Worm (Caenorhabditis elegans) whole organism, L2 larva: ENCODE results near the gene gstk-1.

Source experiments
- C34F6.9 ChIP-seq: fragments of 150-350 bp; optimal IDR thresholded peaks from 2 replicates; lab custom pipeline; 2014; ENCODE audit warnings: missing biosample characterization, missing genetic modification characterization
- F13H6.1 ChIP-seq: sonication (generic microtip); optimal IDR thresholded peaks from 2 replicates; lab custom pipeline; 2016; ENCODE audit warnings: missing genetic modification characterization, missing compliant biosample characterization
- R02D3.7 ChIP-seq: fragments of 150-350 bp; optimal IDR thresholded peaks from 2 replicates; lab custom pipeline; 2014; ENCODE audit warnings: missing biosample characterization, missing genetic modification characterization
- ZK546.5 ChIP-seq: sonication (generic microtip); optimal IDR thresholded peaks from 2 replicates; lab custom pipeline; 2017; ENCODE audit warnings: missing biosample characterization, missing genetic modification characterization
- alr-1 ChIP-seq: fragments of 150-350 bp; optimal IDR thresholded peaks from 2 replicates; lab custom pipeline; 2014; ENCODE audit warnings: missing biosample characterization, missing genetic modification characterization
- aly-2 ChIP-seq: fragments of 150-350 bp; optimal IDR thresholded peaks from 2 replicates; lab custom pipeline; 2014; ENCODE audit warnings: missing biosample characterization, missing genetic modification characterization
- ama-1 ChIP-seq: fragments of 150-350 bp; optimal IDR thresholded peaks from 2 replicates; lab custom pipeline; 2018; ENCODE audit warnings: inconsistent platforms
- blmp-1 ChIP-seq: sonication (generic microtip); optimal IDR thresholded peaks from 2 replicates; lab custom pipeline; 2017; ENCODE audit warnings: missing genetic modification characterization, mild to moderate bottlenecking, missing compliant biosample characterization, antibody characterized with exemption, moderate library complexity; ENCODE audit not compliant: insufficient read depth
- ceh-16 ChIP-seq: fragments of 150-350 bp; optimal IDR thresholded peaks from 2 replicates; lab custom pipeline; 2014; ENCODE audit warnings: missing biosample characterization, missing genetic modification characterization
- ceh-82 ChIP-seq: fragments of 150-350 bp; optimal IDR thresholded peaks from 2 replicates; lab custom pipeline; 2014; ENCODE audit warnings: missing biosample characterization, missing genetic modification characterization
- crh-2 ChIP-seq: sonication (generic microtip); optimal IDR thresholded peaks from 2 replicates; lab custom pipeline; 2017; ENCODE audit warnings: missing biosample characterization, missing genetic modification characterization
- egl-27 ChIP-seq: sonication (generic microtip); optimal IDR thresholded peaks from 3 replicates; lab custom pipeline; 2017; ENCODE audit warnings: missing biosample characterization, missing genetic modification reagents, missing genetic modification characterization
- elt-1 ChIP-seq: fragments of 150-350 bp; optimal IDR thresholded peaks from 2 replicates; lab custom pipeline; 2014; ENCODE audit warnings: missing biosample characterization, missing genetic modification characterization
- elt-3 ChIP-seq: sonication (generic microtip); optimal IDR thresholded peaks from 2 replicates; lab custom pipeline; 2017; ENCODE audit warnings: missing biosample characterization, missing genetic modification characterization
- fos-1 ChIP-seq: fragments of 150-350 bp; optimal IDR thresholded peaks from 2 replicates; lab custom pipeline; 2014; ENCODE audit warnings: missing biosample characterization, missing genetic modification characterization
- gmeb-1 ChIP-seq: fragments of 150-350 bp; optimal IDR thresholded peaks from 2 replicates; lab custom pipeline; 2014; ENCODE audit warnings: missing biosample characterization, missing genetic modification characterization
- lin-11 ChIP-seq: fragments of 150-350 bp; sonication (generic microtip); optimal IDR thresholded peaks from 2 replicates; lab custom pipeline; 2014; ENCODE audit warnings: missing biosample characterization, missing genetic modification characterization, inconsistent platforms, mixed read lengths
- lin-13 ChIP-seq: fragments of 150-350 bp; optimal IDR thresholded peaks from 2 replicates; lab custom pipeline; 2014; ENCODE audit warnings: missing biosample characterization, missing genetic modification reagents, missing genetic modification characterization
- lsy-2 ChIP-seq, 2 experiments: fragments of 150-350 bp in 1 of 2; sonication (generic microtip) in 1 of 2; optimal IDR thresholded peaks; 2 replicates each; lab custom pipeline; 2014 to 2017; ENCODE audit warnings: missing biosample characterization in 2 of 2, missing genetic modification characterization in 2 of 2
- mbf-1 ChIP-seq: sonication (generic microtip); optimal IDR thresholded peaks from 2 replicates; lab custom pipeline; 2017; ENCODE audit warnings: missing biosample characterization, missing genetic modification characterization
- mdl-1 ChIP-seq, 2 experiments: fragments of 150-350 bp in 1 of 2; sonication (generic microtip) in 1 of 2; optimal IDR thresholded peaks; 2 replicates each; lab custom pipeline; 2017; ENCODE audit warnings: missing biosample characterization in 2 of 2, missing genetic modification characterization in 2 of 2
- nhr-12 ChIP-seq: fragments of 150-350 bp; optimal IDR thresholded peaks from 2 replicates; lab custom pipeline; 2014; ENCODE audit warnings: missing biosample characterization, missing genetic modification characterization
- nhr-129 ChIP-seq: fragments of 150-350 bp; optimal IDR thresholded peaks from 2 replicates; lab custom pipeline; 2014; ENCODE audit warnings: missing biosample characterization, missing genetic modification characterization
- nhr-21 ChIP-seq: fragments of 150-350 bp; optimal IDR thresholded peaks from 2 replicates; lab custom pipeline; 2014; ENCODE audit warnings: missing biosample characterization, missing genetic modification characterization
- nhr-23 ChIP-seq: fragments of 150-350 bp; optimal IDR thresholded peaks from 2 replicates; lab custom pipeline; 2014; ENCODE audit warnings: missing biosample characterization, missing genetic modification reagents, missing genetic modification characterization
- nhr-237 ChIP-seq: fragments of 150-350 bp; optimal IDR thresholded peaks from 2 replicates; lab custom pipeline; 2014; ENCODE audit warnings: missing biosample characterization, missing genetic modification characterization
- nhr-25 ChIP-seq: fragments of 150-350 bp; sonication (generic microtip); optimal IDR thresholded peaks from 3 replicates; lab custom pipeline; 2014; ENCODE audit warnings: missing biosample characterization, missing genetic modification characterization
- nhr-6 ChIP-seq: fragments of 150-350 bp; optimal IDR thresholded peaks from 2 replicates; lab custom pipeline; 2014; ENCODE audit warnings: missing biosample characterization, missing genetic modification characterization
- nhr-77 ChIP-seq: fragments of 150-350 bp; optimal IDR thresholded peaks from 2 replicates; lab custom pipeline; 2014; ENCODE audit warnings: missing biosample characterization, missing genetic modification characterization
- peb-1 ChIP-seq: fragments of 150-350 bp; optimal IDR thresholded peaks from 2 replicates; lab custom pipeline; 2014; ENCODE audit warnings: missing biosample characterization, missing genetic modification characterization
- sem-4 ChIP-seq: fragments of 150-350 bp; optimal IDR thresholded peaks from 2 replicates; lab custom pipeline; 2014; ENCODE audit warnings: missing biosample characterization, missing genetic modification reagents, missing genetic modification characterization
- sma-3 ChIP-seq: sonication (generic microtip); optimal IDR thresholded peaks from 2 replicates; lab custom pipeline; 2016; ENCODE audit warnings: missing genetic modification reagents, missing genetic modification characterization, missing compliant biosample characterization
- sma-9 ChIP-seq, 2 experiments: fragments of 150-350 bp in 1 of 2; sonication (generic microtip) in 1 of 2; optimal IDR thresholded peaks; 2 replicates each; lab custom pipeline; 2014 to 2016; ENCODE audit warnings: missing genetic modification characterization in 2 of 2, mild to moderate bottlenecking in 1 of 2, missing biosample characterization in 1 of 2, missing compliant biosample characterization in 1 of 2, missing genetic modification reagents in 1 of 2, moderate library complexity in 1 of 2
- snpc-4 ChIP-seq: fragments of 150-350 bp; optimal IDR thresholded peaks from 2 replicates; lab custom pipeline; 2014; ENCODE audit warnings: missing biosample characterization, missing genetic modification characterization
- unc-55 ChIP-seq: fragments of 150-350 bp; sonication (generic microtip); optimal IDR thresholded peaks from 3 replicates; lab custom pipeline; 2014; ENCODE audit warnings: missing biosample characterization, missing genetic modification reagents, missing genetic modification characterization
- unc-62 ChIP-seq: fragments of 150-350 bp; optimal IDR thresholded peaks from 2 replicates; lab custom pipeline; 2014; ENCODE audit warnings: missing biosample characterization, missing genetic modification reagents, missing genetic modification characterization
- zag-1 ChIP-seq: fragments of 150-350 bp; optimal IDR thresholded peaks from 2 replicates; lab custom pipeline; 2014; ENCODE audit warnings: missing biosample characterization, missing genetic modification characterization
- ztf-4 ChIP-seq: fragments of 150-350 bp; optimal IDR thresholded peaks from 2 replicates; lab custom pipeline; 2014; ENCODE audit warnings: missing biosample characterization, missing genetic modification characterization

Gene gstk-1

ce11 chrII:9646122-9646555 lies 10.4 kb upstream of the gstk-1 start (continued):
- no peak for TF ChIP-seq peb-1
- peak; percentile 79 for TF ChIP-seq crh-2 (tag; lab: Kevin White, UChicago)
- TF ChIP-seq nhr-12 (tag; lab: Kevin White, UChicago), result no peak
- peak; percentile 78 for TF ChIP-seq blmp-1 (tag; lab: Kevin White, UChicago)
- TF ChIP-seq ceh-16 (tag; lab: Kevin White, UChicago), result peak; percentile 35
- TF ChIP-seq zag-1 (tag; lab: Kevin White, UChicago), result no peak
- TF ChIP-seq lin-13 (GFP tag; lab: Kevin White, UChicago), result peak; percentile 45
- TF ChIP-seq aly-2 (tag; lab: Kevin White, UChicago), result no peak
- TF ChIP-seq nhr-23 (tag; lab: Kevin White, UChicago), result no peak
- no peak for TF ChIP-seq nhr-237 (tag; lab: Kevin White, UChicago)
- peak; percentile 12 for TF ChIP-seq nhr-6 (tag; lab: Kevin White, UChicago)
- TF ChIP-seq elt-3 (tag; lab: Kevin White, UChicago), result no peak

DNA sequence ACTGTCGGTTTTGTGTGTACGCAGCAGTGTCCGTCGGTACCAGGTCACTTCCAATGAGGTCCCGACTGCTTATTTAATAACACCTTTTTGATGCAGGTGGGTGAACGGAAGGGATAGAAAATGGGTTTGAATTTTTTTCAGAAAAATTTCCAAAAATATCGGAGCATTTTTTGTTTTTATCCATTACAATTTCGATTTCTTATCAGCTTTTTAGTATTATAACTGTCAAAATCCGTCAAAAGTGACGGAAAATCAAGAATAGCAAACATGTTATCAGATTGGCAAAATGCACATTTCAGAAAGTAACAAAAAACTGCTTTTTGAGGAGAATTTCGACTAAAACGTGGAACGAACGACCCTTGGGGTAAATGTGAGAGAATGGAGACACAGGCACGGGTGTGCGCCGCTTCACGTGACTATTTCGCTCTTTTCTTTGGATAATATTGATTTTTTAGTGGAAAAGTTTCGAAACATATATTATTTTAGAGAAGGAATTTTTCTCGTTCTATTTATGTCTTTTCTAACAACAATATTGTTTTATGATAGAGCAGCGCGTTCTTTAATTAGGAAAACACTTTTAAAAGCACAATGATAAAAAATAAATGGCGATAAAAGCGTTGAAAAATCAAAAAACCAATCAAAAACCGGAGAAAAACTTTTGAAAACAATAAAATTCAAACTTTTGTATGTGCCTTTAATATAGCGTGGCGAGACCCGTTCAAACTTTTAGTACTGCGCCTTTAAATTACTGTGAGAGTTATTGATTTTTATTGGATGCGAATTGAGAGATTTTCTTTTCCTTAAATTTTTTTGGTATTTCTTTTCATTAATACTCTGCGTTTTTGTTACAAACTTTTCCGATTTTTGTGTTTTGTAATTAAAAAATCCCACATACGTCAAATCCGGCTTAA lies 9.3 kb upstream of the gstk-1 start, which contains the start of gene sqv-8:
Gene sqv-8, plus strand, starts transcription at position 51 of the 911 bp plus-strand sequence.
- TF ChIP-seq crh-2 (tag; lab: Kevin White, UChicago) (peak; percentile 21), nhr-77 (tag; lab: Kevin White, UChicago) (no peak), fos-1 (tag; lab: Kevin White, UChicago) (peak; percentile 16), nhr-129 (tag; lab: Kevin White, UChicago) (peak; percentile 27), sma-9 (GFP tag; optimal IDR thresholded peaks at IDR 0.05; lab: Kevin White, UChicago) (peak; percentile 32), sma-9 (tag; optimal IDR thresholded peaks at IDR 0.05; lab: Kevin White, UChicago) (no peak), ZK546.5 (tag; lab: Kevin White, UChicago) (no peak), unc-55 (GFP tag; lab: Kevin White, UChicago) (peak; percentile 33), zag-1 (tag; lab: Kevin White, UChicago) (no peak), lsy-2 (tag; optimal IDR thresholded peaks at IDR 0.05; lab: Kevin White, UChicago) (peak in 1 of 2 experiments; percentile 34), lin-13 (GFP tag; lab: Kevin White, UChicago) (no peak), C34F6.9 (tag; lab: Kevin White, UChicago) (peak; percentile 82)
- TF ChIP-seq, all 48 proteins: peak for 7

DNA sequence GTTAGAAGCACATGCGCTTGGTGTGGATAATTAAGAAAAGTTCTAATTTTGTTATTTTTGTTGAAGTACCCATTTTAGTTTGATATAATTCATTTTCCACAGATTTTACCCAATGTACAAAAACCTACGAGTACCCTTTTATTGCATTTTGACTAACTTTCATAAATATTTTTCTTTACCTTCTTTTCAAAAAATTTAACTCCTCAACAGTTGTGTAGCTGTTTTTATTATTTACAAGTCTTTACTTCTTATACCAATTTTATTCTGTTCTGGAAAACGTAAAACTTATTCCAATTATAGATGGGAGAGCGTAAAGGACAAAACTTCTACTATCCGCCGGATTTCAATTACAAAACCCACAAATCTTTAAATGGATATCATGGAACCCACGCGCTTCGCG lies 7.3 kb upstream of the gstk-1 start, which contains the start of gene ZK1307.9:
Gene ZK1307.9, plus strand, starts transcription at position 301 of the 400 bp plus-strand sequence.
- TF ChIP-seq R02D3.7 (tag; lab: Kevin White, UChicago) (no peak), lin-11 (tag; lab: Kevin White, UChicago) (no peak), alr-1 (tag; lab: Kevin White, UChicago) (no peak), ztf-4 (tag; lab: Kevin White, UChicago) (no peak), nhr-237 (tag; lab: Kevin White, UChicago) (no peak), peb-1 (no peak), nhr-25 (tag; lab: Kevin White, UChicago) (no peak), snpc-4 (tag; lab: Kevin White, UChicago) (no peak), crh-2 (tag; lab: Kevin White, UChicago) (no peak), ceh-82 (tag; lab: Kevin White, UChicago) (no peak), zag-1 (tag; lab: Kevin White, UChicago) (no peak), mbf-1 (tag; lab: Kevin White, UChicago) (no peak), nhr-12 (tag; lab: Kevin White, UChicago) (no peak), elt-1 (tag; lab: Kevin White, UChicago) (no peak), nhr-129 (tag; lab: Kevin White, UChicago) (no peak), F13H6.1 (tag; lab: Kevin White, UChicago) (no peak)
- TF ChIP-seq, all 48 proteins: peak for 0

- TF ChIP-seq ZK546.5 (tag; lab: Kevin White, UChicago) (no peak), mbf-1 (tag; lab: Kevin White, UChicago) (no peak), mdl-1 (tag; optimal IDR thresholded peaks at IDR 0.05; lab: Kevin White, UChicago) (no peak), fos-1 (tag; lab: Kevin White, UChicago) (no peak), nhr-6 (tag; lab: Kevin White, UChicago) (no peak), nhr-23 (tag; lab: Kevin White, UChicago) (no peak), nhr-25 (tag; lab: Kevin White, UChicago) (no peak), ama-1 (lab: Kevin White, UChicago) (no peak), ztf-4 (tag; lab: Kevin White, UChicago) (no peak), snpc-4 (tag; lab: Kevin White, UChicago) (no peak), unc-62 (GFP tag; lab: Kevin White, UChicago) (no peak), sem-4 (tag; lab: Kevin White, UChicago) (no peak), nhr-12 (tag; lab: Kevin White, UChicago) (no peak), gmeb-1 (tag; lab: Kevin White, UChicago) (no peak), ceh-16 (tag; lab: Kevin White, UChicago) (no peak), alr-1 (tag; lab: Kevin White, UChicago) (no peak), egl-27 (tag; lab: Kevin White, UChicago) (no peak), nhr-21 (tag; lab: Kevin White, UChicago) (no peak), sma-9 (GFP tag; optimal IDR thresholded peaks at IDR 0.05; lab: Kevin White, UChicago) (no peak), sma-9 (tag; optimal IDR thresholded peaks at IDR 0.05; lab: Kevin White, UChicago) (no peak), sma-3 (GFP tag; lab: Kevin White, UChicago) (no peak)
Measured at ce11 chrII:9651700-9652099, 4.8 kb upstream of the gstk-1 start, which contains the start of gene ZK1307.4. Gene ZK1307.4 (minus strand): TSS chrII:9651800.
